Worm (Caenorhabditis elegans) whole organism, late embryonic: ENCODE results near the gene T19B10.12.

Experiments
- ama-1 ChIP-seq: fragments of 150-350 bp; optimal IDR thresholded peaks from 2 replicates; lab custom pipeline; 2014
- hlh-30 ChIP-seq: sonication (generic microtip); optimal IDR thresholded peaks from 2 replicates; lab custom pipeline; 2017; ENCODE audit warnings: antibody characterized with exemption, missing genetic modification characterization, missing compliant biosample characterization; ENCODE audit not compliant: insufficient read depth
- mec-3 ChIP-seq: sonication (generic microtip); optimal IDR thresholded peaks from 2 replicates; lab custom pipeline; 2016; ENCODE audit warnings: borderline replicate concordance, missing genetic modification characterization, missing compliant biosample characterization
- pqm-1 ChIP-seq: sonication (generic microtip); optimal IDR thresholded peaks from 2 replicates; lab custom pipeline; 2016; ENCODE audit warnings: missing genetic modification characterization, missing compliant biosample characterization

DNA sequence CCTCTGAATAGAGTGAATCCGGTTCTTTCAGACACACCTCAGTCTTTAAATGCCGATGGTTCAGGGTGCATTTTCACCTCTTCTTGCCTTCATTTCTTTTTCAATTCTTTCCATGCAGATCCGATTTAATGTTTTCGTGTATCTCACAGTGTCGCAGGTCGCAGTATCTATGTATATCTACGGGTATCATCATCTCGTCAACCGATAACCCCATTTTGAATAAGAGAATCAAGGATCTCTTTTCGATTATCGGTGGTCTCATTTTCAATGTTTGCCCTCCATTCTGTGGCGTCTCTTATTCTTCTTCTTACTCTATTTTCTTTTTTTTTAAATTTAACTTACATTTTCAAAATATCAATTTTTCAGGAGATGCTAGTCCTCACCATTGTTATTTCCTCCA, 29.9 kb upstream of the T19B10.12 start, which contains the start of gene T19B10.2:
- no peak for TF ChIP-seq pqm-1 (tag; lab: Kevin White, UChicago)
- TF ChIP-seq ama-1 (lab: Kevin White, UChicago), result no peak
- TF ChIP-seq hlh-30, result no peak
- no peak for TF ChIP-seq mec-3
